Worm (Caenorhabditis elegans) whole organism, late embryonic: ENCODE results near the gene txdc-9.

Experiments
- ceh-18 ChIP-seq: sonication (generic microtip); optimal IDR thresholded peaks from 2 replicates; lab custom pipeline; 2016; ENCODE audit warnings: missing genetic modification characterization, missing compliant biosample characterization
- ceh-2 ChIP-seq: sonication (generic microtip); optimal IDR thresholded peaks from 2 replicates; lab custom pipeline; 2016; ENCODE audit warnings: missing genotype, missing genetic modification characterization, missing compliant biosample characterization
- lin-11 ChIP-seq: fragments of 200-800 bp; sonication (Bioruptor generic); optimal IDR thresholded peaks from 2 replicates; lab custom pipeline; 2018; ENCODE audit warnings: mild to moderate bottlenecking, missing genetic modification characterization, missing compliant biosample characterization
- nfya-1 ChIP-seq: sonication (generic microtip); optimal IDR thresholded peaks from 2 replicates; lab custom pipeline; 2017; ENCODE audit warnings: missing genetic modification characterization, mild to moderate bottlenecking, missing compliant biosample characterization, antibody characterized with exemption, moderate library complexity
- pha-4 ChIP-seq: fragments of 150-350 bp; optimal IDR thresholded peaks from 2 replicates; lab custom pipeline; 2018; ENCODE audit warnings: missing biosample characterization, missing genetic modification reagents, missing genetic modification characterization
- pqm-1 ChIP-seq: sonication (generic microtip); optimal IDR thresholded peaks from 2 replicates; lab custom pipeline; 2016; ENCODE audit warnings: missing genetic modification characterization, missing compliant biosample characterization
- sox-4 ChIP-seq: sonication (generic microtip); optimal IDR thresholded peaks from 2 replicates; lab custom pipeline; 2017; ENCODE audit warnings: mild to moderate bottlenecking, missing genetic modification characterization, inconsistent platforms, missing compliant biosample characterization
- tbx-2 ChIP-seq: sonication (generic microtip); optimal IDR thresholded peaks from 2 replicates; lab custom pipeline; 2016; ENCODE audit warnings: missing genetic modification characterization, missing compliant biosample characterization

DNA sequence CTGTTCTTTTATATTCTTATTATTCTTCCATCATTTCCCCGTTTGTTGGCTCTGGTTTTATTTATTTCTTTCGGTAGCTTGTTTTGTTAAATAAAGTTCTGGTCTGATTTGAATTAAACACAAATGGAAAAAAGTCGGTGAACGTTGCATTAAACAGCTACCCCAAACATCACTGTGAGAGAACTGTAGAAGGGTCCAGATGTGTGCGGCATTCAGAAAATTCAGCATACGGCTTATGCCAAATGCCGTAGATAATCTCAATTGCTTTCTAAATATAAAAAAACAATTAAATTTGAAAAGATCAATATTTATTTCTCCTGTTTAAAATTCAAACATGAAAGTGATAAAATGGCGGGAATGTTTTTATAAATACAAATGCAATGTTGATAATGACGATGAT is 7.9 kb downstream of the txdc-9 start:
- TF ChIP-seq ceh-18 (tag; lab: Kevin White, UChicago) (no peak), tbx-2 (no peak), nfya-1 (tag; lab: Kevin White, UChicago) (no peak), ceh-2 (no peak), pha-4 (tag; lab: Kevin White, UChicago) (no peak), pqm-1 (tag; lab: Kevin White, UChicago) (no peak), lin-11 (tag; lab: Kevin White, UChicago) (no peak), sox-4 (no peak)
